Fruit fly (Drosophila melanogaster): ENCODE measurements around the gene CG33912.
A peak's percentile ranks its signal among the peaks of the same experiment; 100 is the strongest.

The CG33912 gene

DNA sequence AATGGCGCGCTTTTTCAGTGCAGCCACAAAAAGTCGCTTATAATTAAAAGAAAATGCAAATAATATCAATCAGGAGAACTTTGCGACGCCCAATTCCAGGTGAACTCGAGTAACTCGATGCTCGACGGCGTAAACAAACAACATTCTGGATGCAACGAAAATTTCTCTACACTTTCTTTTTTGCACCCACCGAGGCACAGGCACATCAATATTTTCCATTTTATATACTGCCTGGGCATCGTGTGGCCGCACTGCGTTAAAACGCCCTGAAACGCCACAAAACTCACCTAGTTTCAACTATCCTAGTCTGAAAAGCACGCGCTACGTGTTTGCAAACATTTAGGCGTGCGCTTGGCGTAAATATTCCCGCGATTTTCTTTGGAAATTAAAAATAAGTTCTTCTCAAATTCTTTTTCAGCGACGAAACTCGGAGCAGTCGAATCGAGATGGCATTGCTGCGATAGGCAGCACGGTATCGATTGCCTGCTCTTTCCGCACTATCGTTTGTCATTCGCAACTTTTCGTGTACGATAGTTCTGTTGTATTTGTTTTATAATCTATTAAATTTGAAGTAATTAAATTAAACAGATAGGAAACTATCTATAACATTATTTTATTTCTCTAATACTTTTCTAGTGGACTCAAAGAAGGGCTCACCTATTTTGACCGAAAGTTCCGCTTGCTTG, 30.4 kb upstream of the CG33912 start, which contains the start of gene Pcif1 (continued):
- peak; percentile 69 for TF ChIP-seq lbe (GFP tag; optimal IDR thresholded peaks at IDR 0.05)
- no peak for TF ChIP-seq salm (tag; optimal IDR thresholded peaks at IDR 0.05)
- no peak for TF ChIP-seq tll (GFP tag; optimal IDR thresholded peaks at IDR 0.05)
- no peak for TF ChIP-seq Lim3 (GFP tag; IDR thresholded peaks at IDR 0.05)
- peak; percentile 56; the same call in 2 of the 3 replicates for TF ChIP-seq CG34422 (GFP tag; IDR thresholded peaks at IDR 0.05)
- no peak for TF ChIP-seq so (GFP tag; IDR thresholded peaks at IDR 0.05)
- TF ChIP-seq CG31388 (GFP tag; optimal IDR thresholded peaks at IDR 0.05): no peak
- peak; percentile 56 for TF ChIP-seq slbo (GFP tag; IDR thresholded peaks at IDR 0.05)
- TF ChIP-seq B-H1 (GFP tag; IDR thresholded peaks at IDR 0.05): no peak
- TF ChIP-seq pho (GFP tag; optimal IDR thresholded peaks at IDR 0.05): no peak
- no peak for TF ChIP-seq CG17802 (tag; optimal IDR thresholded peaks at IDR 0.05)
- TF ChIP-seq cwo (GFP tag; optimal IDR thresholded peaks at IDR 0.05): no peak
- no peak for TF ChIP-seq zf30C (GFP tag; optimal IDR thresholded peaks at IDR 0.05)
- TF ChIP-seq yki (optimal IDR thresholded peaks at IDR 0.05): no peak
- no peak for TF ChIP-seq CG10209 (GFP tag; optimal IDR thresholded peaks at IDR 0.05)
- no peak for TF ChIP-seq jumu (GFP tag; optimal IDR thresholded peaks at IDR 0.05)
- TF ChIP-seq chn (GFP tag; optimal IDR thresholded peaks at IDR 0.05): no peak
- TF ChIP-seq z (GFP tag; IDR thresholded peaks at IDR 0.05): no peak
- TF ChIP-seq CG11723 (GFP tag; optimal IDR thresholded peaks at IDR 0.05): no peak
- TF ChIP-seq eve (GFP tag; optimal IDR thresholded peaks at IDR 0.05): no peak
- TF ChIP-seq CG30020 (tag; optimal IDR thresholded peaks at IDR 0.05): peak; percentile 62
- TF ChIP-seq Bdp1 (GFP tag; optimal IDR thresholded peaks at IDR 0.05): no peak
- no peak for TF ChIP-seq CG11560 (tag; IDR thresholded peaks at IDR 0.05)
- no peak for TF ChIP-seq CG10565 (GFP tag; optimal IDR thresholded peaks at IDR 0.05)
- peak; percentile 22 for TF ChIP-seq HmgD (GFP tag; optimal IDR thresholded peaks at IDR 0.05)
- no peak for TF ChIP-seq Dek (tag; optimal IDR thresholded peaks at IDR 0.05)
- no peak for TF ChIP-seq sim (GFP tag; IDR thresholded peaks at IDR 0.05)
- no peak for TF ChIP-seq Camta (GFP tag; optimal IDR thresholded peaks at IDR 0.05)
- TF ChIP-seq CG4854 (GFP tag; optimal IDR thresholded peaks at IDR 0.05): peak; percentile 22
- TF ChIP-seq Trl (optimal IDR thresholded peaks at IDR 0.05): no peak
- no peak for TF ChIP-seq Trl (GFP tag; optimal IDR thresholded peaks at IDR 0.05)
- TF ChIP-seq ash1 (GFP tag; optimal IDR thresholded peaks at IDR 0.05): no peak
- TF ChIP-seq CG12236 (GFP tag; optimal IDR thresholded peaks at IDR 0.05): no peak
- no peak for TF ChIP-seq E2f1 (GFP tag; IDR thresholded peaks at IDR 0.05)
- peak; percentile 64 for TF ChIP-seq CG17829 (tag; optimal IDR thresholded peaks at IDR 0.05)
- TF ChIP-seq al (GFP tag; IDR thresholded peaks at IDR 0.05): 0 out of 2 replicates have a peak, but pooled peaks have one; percentile 18
- no peak for TF ChIP-seq Hsf (GFP tag; optimal IDR thresholded peaks at IDR 0.05)
- TF ChIP-seq CG12104 (GFP tag; optimal IDR thresholded peaks at IDR 0.05): no peak
- TF ChIP-seq gcm (GFP tag; optimal IDR thresholded peaks at IDR 0.05): no peak
- TF ChIP-seq nerfin-1 (tag; optimal IDR thresholded peaks at IDR 0.05): peak; percentile 53
- TF ChIP-seq CG1603 (tag; optimal IDR thresholded peaks at IDR 0.05): peak; percentile 65
- TF ChIP-seq HLHmδ (GFP tag; optimal IDR thresholded peaks at IDR 0.05): peak; percentile 42
- no peak for TF ChIP-seq CG3838 (GFP tag; optimal IDR thresholded peaks at IDR 0.05)
- no peak for TF ChIP-seq scrt (GFP tag; optimal IDR thresholded peaks at IDR 0.05)
- TF ChIP-seq vvl (GFP tag; IDR thresholded peaks at IDR 0.05): peak; percentile 20; the same call in 1 of the 2 replicates
- peak; percentile 98 for TF ChIP-seq Doc3 (GFP tag; IDR thresholded peaks at IDR 0.05; ENCODE audit: partially characterized antibody)
- TF ChIP-seq CG16813 (GFP tag; IDR thresholded peaks at IDR 0.05; ENCODE audit: partially characterized antibody): peak; percentile 99
- no peak for TF ChIP-seq sr (GFP tag; IDR thresholded peaks at IDR 0.05)
- TF ChIP-seq Scr (GFP tag; IDR thresholded peaks at IDR 0.05; ENCODE audit: partially characterized antibody): peak; percentile 99
- no peak for TF ChIP-seq CG14014 (GFP tag; IDR thresholded peaks at IDR 0.05)
- TF ChIP-seq CoRest (tag; optimal IDR thresholded peaks at IDR 0.05): peak; percentile 18

All from whole organism, embryonic.